Fruit fly (Drosophila melanogaster): Measurements from ENCODE around the gene wls.

wls gene

dm6 chr3L:11150735-11151287 is 18.6 kb downstream of the wls start, which contains the start of gene CG6216:
TSS of gene CG6216 (minus strand) at chr3L:11150785.
- TF ChIP-seq gl (tag; optimal IDR thresholded peaks at IDR 0.05) (no peak), Snoo (tag; optimal IDR thresholded peaks at IDR 0.05) (peak; percentile 77)

dm6 chr3L:11148478-11149251 is 20.8 kb downstream of the wls start:
- peak; percentile 88 for TF ChIP-seq CG17806 (tag; optimal IDR thresholded peaks at IDR 0.05)
- TF ChIP-seq Pif1B (GFP tag; optimal IDR thresholded peaks at IDR 0.05): peak; percentile 64
- peak; percentile 87 for TF ChIP-seq CG9948 (tag; optimal IDR thresholded peaks at IDR 0.05)
- TF ChIP-seq fd96Ca (GFP tag; IDR thresholded peaks at IDR 0.05): peak; percentile 61; the same call in 1 of the 3 replicates
- peak; percentile 21 for TF ChIP-seq EcR (GFP tag; optimal IDR thresholded peaks at IDR 0.05)
- peak; percentile 54; the same call in 1 of the 2 replicates for TF ChIP-seq CG32121 (GFP tag; IDR thresholded peaks at IDR 0.05)
- peak; percentile 66 for TF ChIP-seq gl (tag; optimal IDR thresholded peaks at IDR 0.05)
- no peak for TF ChIP-seq CG10348 (GFP tag; IDR thresholded peaks at IDR 0.05)
- peak; percentile 65 for TF ChIP-seq D1 (tag; optimal IDR thresholded peaks at IDR 0.05)
- TF ChIP-seq rn (GFP tag; IDR thresholded peaks at IDR 0.05): no peak; the same call in 1 of the 2 replicates
- TF ChIP-seq Ets98B (GFP tag; IDR thresholded peaks at IDR 0.05): peak; percentile 68
- peak; percentile 59 for TF ChIP-seq CG13204 (GFP tag; optimal IDR thresholded peaks at IDR 0.05)
- peak; percentile 81 for TF ChIP-seq CG15710 (tag; optimal IDR thresholded peaks at IDR 0.05)
- TF ChIP-seq CG8159 (tag; optimal IDR thresholded peaks at IDR 0.05): peak; percentile 88
- TF ChIP-seq Snoo (tag; optimal IDR thresholded peaks at IDR 0.05): no peak
- TF ChIP-seq CG34367 (tag; optimal IDR thresholded peaks at IDR 0.05): peak; percentile 76
- TF ChIP-seq CG12605 (GFP tag; IDR thresholded peaks at IDR 0.05): peak; percentile 41
- peak; percentile 85 for TF ChIP-seq CG8301 (tag; optimal IDR thresholded peaks at IDR 0.05)
- TF ChIP-seq CG4496 (GFP tag; IDR thresholded peaks at IDR 0.05): peak; percentile 77
- TF ChIP-seq Pif1A (GFP tag; optimal IDR thresholded peaks at IDR 0.05): peak; percentile 68
- TF ChIP-seq CG14655 (GFP tag; optimal IDR thresholded peaks at IDR 0.05): peak; percentile 87

dm6 chr3L:11147675-11148074 is 21.8 kb downstream of the wls start:
- TF ChIP-seq CG8301 (tag; optimal IDR thresholded peaks at IDR 0.05): no peak
- no peak for TF ChIP-seq CG32121 (GFP tag; IDR thresholded peaks at IDR 0.05)
- no peak for TF ChIP-seq CG15710 (tag; optimal IDR thresholded peaks at IDR 0.05)
- TF ChIP-seq EcR (GFP tag; optimal IDR thresholded peaks at IDR 0.05): no peak
- TF ChIP-seq gl (tag; optimal IDR thresholded peaks at IDR 0.05): no peak
- TF ChIP-seq Pif1A (GFP tag; optimal IDR thresholded peaks at IDR 0.05): no peak
- TF ChIP-seq CG10348 (GFP tag; IDR thresholded peaks at IDR 0.05): no peak
- TF ChIP-seq rn (GFP tag; IDR thresholded peaks at IDR 0.05): no peak
- no peak for TF ChIP-seq Snoo (tag; optimal IDR thresholded peaks at IDR 0.05)
- TF ChIP-seq fd96Ca (GFP tag; IDR thresholded peaks at IDR 0.05): no peak
- no peak for TF ChIP-seq D1 (tag; optimal IDR thresholded peaks at IDR 0.05)
- no peak for TF ChIP-seq Pif1B (GFP tag; optimal IDR thresholded peaks at IDR 0.05)
- no peak for TF ChIP-seq CG13204 (GFP tag; optimal IDR thresholded peaks at IDR 0.05)
- no peak for TF ChIP-seq CG14655 (GFP tag; optimal IDR thresholded peaks at IDR 0.05)

dm6 chr3L:11145065-11145464 is 24.4 kb downstream of the wls start:
- TF ChIP-seq CG4496 (GFP tag; IDR thresholded peaks at IDR 0.05) (no peak), EcR (GFP tag; optimal IDR thresholded peaks at IDR 0.05) (peak; percentile 31)

- TF ChIP-seq Ets98B (GFP tag; IDR thresholded peaks at IDR 0.05): peak; percentile 45; the same call in 1 of the 2 replicates
- no peak for TF ChIP-seq CG14655 (GFP tag; optimal IDR thresholded peaks at IDR 0.05)
- peak; percentile 65; the same call in 2 of the 3 replicates for TF ChIP-seq fd96Ca (GFP tag; IDR thresholded peaks at IDR 0.05)
These were observed 30.6 kb downstream of the wls start for dm6 chr3L:11138862-11139261.

dm6 chr3L:11136349-11136748 is 33.1 kb downstream of the wls start:
- TF ChIP-seq rn (GFP tag; IDR thresholded peaks at IDR 0.05) (no peak), CG9948 (tag; optimal IDR thresholded peaks at IDR 0.05) (no peak), CG15710 (tag; optimal IDR thresholded peaks at IDR 0.05) (peak; percentile 33), Pif1B (GFP tag; optimal IDR thresholded peaks at IDR 0.05) (no peak), Ets98B (GFP tag; IDR thresholded peaks at IDR 0.05) (no peak), EcR (GFP tag; optimal IDR thresholded peaks at IDR 0.05) (peak; percentile 72), gl (tag; optimal IDR thresholded peaks at IDR 0.05) (no peak), CG14655 (GFP tag; optimal IDR thresholded peaks at IDR 0.05) (no peak), CG10348 (GFP tag; IDR thresholded peaks at IDR 0.05) (no peak), Pif1A (GFP tag; optimal IDR thresholded peaks at IDR 0.05) (no peak), CG34367 (tag; optimal IDR thresholded peaks at IDR 0.05) (peak; percentile 59), CG13204 (GFP tag; optimal IDR thresholded peaks at IDR 0.05) (peak; percentile 63)

dm6 chr3L:11135846-11136245 is 33.6 kb downstream of the wls start, which contains the start of gene IRSp53:
TSS of gene IRSp53 (plus strand) at chr3L:11136049.
- TF ChIP-seq Ets98B (GFP tag; IDR thresholded peaks at IDR 0.05) (peak; percentile 43; the same call in 1 of the 2 replicates), CG4496 (GFP tag; IDR thresholded peaks at IDR 0.05) (peak; percentile 18; the same call in 1 of the 3 replicates), CG12605 (GFP tag; IDR thresholded peaks at IDR 0.05) (0 out of 2 replicates have a peak, but pooled peaks have one; percentile 11), Pif1A (GFP tag; optimal IDR thresholded peaks at IDR 0.05) (no peak), CG8159 (tag; optimal IDR thresholded peaks at IDR 0.05) (peak; percentile 57), EcR (GFP tag; optimal IDR thresholded peaks at IDR 0.05) (no peak)

All from whole organism, pupa.